Worm (Caenorhabditis elegans) whole organism, young adult: ENCODE measurements around the gene nhr-255.

Experiments
- B0035.1 ChIP-seq: sonication (generic microtip); optimal IDR thresholded peaks from 2 replicates; lab custom pipeline; 2016; ENCODE audit warnings: missing genetic modification characterization, mild to moderate bottlenecking, missing compliant biosample characterization, missing genotype, missing genetic modification reagents
- B0261.1 ChIP-seq: sonication (generic microtip); optimal IDR thresholded peaks from 2 replicates; lab custom pipeline; 2016; ENCODE audit warnings: mild to moderate bottlenecking, missing genetic modification characterization, moderate library complexity, missing compliant biosample characterization
- D2030.7 ChIP-seq: fragments of 200-800 bp; sonication (Bioruptor generic); IDR thresholded peaks from 2 replicates; pipeline ENCODE4 v1.3.6; 2022; ENCODE audit warnings: missing genetic modification reagents, missing genetic modification characterization, missing compliant biosample characterization
- F23B12.7 ChIP-seq: sonication (generic microtip); optimal IDR thresholded peaks from 2 replicates; lab custom pipeline; 2017; ENCODE audit warnings: missing genetic modification characterization, mild to moderate bottlenecking, missing compliant biosample characterization, antibody characterized with exemption, moderate library complexity; ENCODE audit not compliant: insufficient read depth
- F49E8.2 ChIP-seq: sonication (generic microtip); optimal IDR thresholded peaks from 3 replicates; lab custom pipeline; 2017; ENCODE audit warnings: missing genetic modification characterization, mild to moderate bottlenecking, missing compliant biosample characterization, antibody characterized with exemption, moderate library complexity; ENCODE audit not compliant: insufficient read depth
- K11D2.4 ChIP-seq: fragments of 200-800 bp; sonication (Bioruptor generic); IDR thresholded peaks from 2 replicates; pipeline ENCODE4 v1.3.6; 2022; ENCODE audit warnings: missing genetic modification reagents, missing genetic modification characterization, missing compliant biosample characterization
- T07F8.4 ChIP-seq: sonication (generic microtip); optimal IDR thresholded peaks from 2 replicates; lab custom pipeline; 2016; ENCODE audit warnings: mild to moderate bottlenecking, missing genetic modification characterization, moderate library complexity, missing compliant biosample characterization
- T26A5.8 ChIP-seq: sonication (generic microtip); optimal IDR thresholded peaks from 2 replicates; lab custom pipeline; 2016; ENCODE audit warnings: missing genetic modification characterization, missing compliant biosample characterization
- Y56A3A.18 ChIP-seq: fragments of 200-800 bp; sonication (Bioruptor generic); IDR thresholded peaks from 2 replicates; pipeline ENCODE4 v1.3.6; 2022; ENCODE audit warnings: missing genetic modification reagents, missing genetic modification characterization, missing compliant biosample characterization
- attf-5 ChIP-seq: fragments of 200-800 bp; sonication (Bioruptor generic); optimal IDR thresholded peaks from 2 replicates; lab custom pipeline; 2018; ENCODE audit warnings: mild to moderate bottlenecking, missing genetic modification characterization, missing compliant biosample characterization
- attf-6 ChIP-seq: fragments of 200-800 bp; sonication (Bioruptor generic); IDR thresholded peaks from 2 replicates; pipeline ENCODE4 v1.3.6; 2022; ENCODE audit warnings: missing genetic modification reagents, missing genetic modification characterization, missing compliant biosample characterization
- ceh-27 ChIP-seq: fragments of 200-800 bp; sonication (Bioruptor generic); optimal IDR thresholded peaks from 2 replicates; lab custom pipeline; 2018; ENCODE audit warnings: mild to moderate bottlenecking, missing genetic modification characterization, moderate library complexity, missing compliant biosample characterization
- ceh-40 ChIP-seq: fragments of 200-800 bp; sonication (Bioruptor generic); IDR thresholded peaks from 2 replicates; pipeline ENCODE4 v1.3.6; 2022; ENCODE audit warnings: missing genetic modification characterization, missing compliant biosample characterization
- die-1 ChIP-seq: sonication (generic microtip); optimal IDR thresholded peaks from 2 replicates; lab custom pipeline; 2016; ENCODE audit warnings: missing genotype, mild to moderate bottlenecking, missing genetic modification characterization, missing compliant biosample characterization
- dox-1 ChIP-seq: fragments of 200-800 bp; sonication (Bioruptor generic); IDR thresholded peaks from 2 replicates; pipeline ENCODE4 v1.3.6; 2022; ENCODE audit warnings: missing genetic modification reagents, missing genetic modification characterization, missing compliant biosample characterization
- egl-44 ChIP-seq: fragments of 200-800 bp; sonication (Bioruptor generic); IDR thresholded peaks from 2 replicates; pipeline ENCODE4 v1.3.6; 2022; ENCODE audit warnings: missing genetic modification reagents, missing genetic modification characterization, missing compliant biosample characterization
- egrh-3 ChIP-seq: fragments of 200-800 bp; sonication (Bioruptor generic); IDR thresholded peaks from 2 replicates; pipeline ENCODE4 v1.3.6; 2022; ENCODE audit warnings: missing genetic modification reagents, missing genetic modification characterization, missing compliant biosample characterization
- gei-17 ChIP-seq: fragments of 200-800 bp; sonication (Bioruptor generic); optimal IDR thresholded peaks from 2 replicates; lab custom pipeline; 2018; ENCODE audit warnings: mild to moderate bottlenecking, missing genetic modification characterization, missing compliant biosample characterization
- hmg-20 ChIP-seq: fragments of 200-800 bp; sonication (Bioruptor generic); IDR thresholded peaks from 2 replicates; pipeline ENCODE4 v1.3.6; 2022; ENCODE audit warnings: missing genetic modification reagents, missing genetic modification characterization, missing compliant biosample characterization
- let-607 ChIP-seq, 2 experiments: fragments of 200-800 bp in 1 of 2; sonication (Bioruptor generic) in 1 of 2; sonication (generic microtip) in 1 of 2; optimal IDR thresholded peaks; 2 replicates each; lab custom pipeline; 2016 to 2018; ENCODE audit warnings: mild to moderate bottlenecking in 2 of 2, missing compliant biosample characterization in 2 of 2, missing genetic modification characterization in 2 of 2, moderate library complexity in 2 of 2, missing genotype in 1 of 2
- lin-26 ChIP-seq: fragments of 200-800 bp; sonication (Bioruptor generic); IDR thresholded peaks from 2 replicates; pipeline ENCODE4 v1.3.6; 2022; ENCODE audit warnings: missing genetic modification reagents, missing genetic modification characterization, missing compliant biosample characterization
- lin-40 ChIP-seq: sonication (generic microtip); optimal IDR thresholded peaks from 2 replicates; lab custom pipeline; 2016; ENCODE audit warnings: missing genetic modification characterization, mild to moderate bottlenecking, missing compliant biosample characterization, missing genotype, missing genetic modification reagents
- lir-1 ChIP-seq: fragments of 200-800 bp; sonication (Bioruptor generic); conservative IDR thresholded peaks from 2 replicates; pipeline ENCODE4 v1.3.6; 2022; ENCODE audit warnings: missing genetic modification reagents, missing genetic modification characterization, missing compliant biosample characterization
- lsl-1 ChIP-seq: fragments of 200-800 bp; sonication (Bioruptor generic); optimal IDR thresholded peaks from 2 replicates; lab custom pipeline; 2018; ENCODE audit warnings: mild to moderate bottlenecking, missing genetic modification characterization, moderate library complexity, missing compliant biosample characterization
- madf-6 ChIP-seq: fragments of 200-800 bp; sonication (Bioruptor generic); IDR thresholded peaks from 2 replicates; pipeline ENCODE4 v1.3.6; 2022; ENCODE audit warnings: missing genetic modification reagents, missing genetic modification characterization, missing compliant biosample characterization
- mcd-1 ChIP-seq: fragments of 200-800 bp; sonication (Bioruptor generic); IDR thresholded peaks from 2 replicates; pipeline ENCODE4 v1.3.6; 2022; ENCODE audit warnings: missing genetic modification reagents, missing genetic modification characterization, missing compliant biosample characterization
- nfyb-1 ChIP-seq: fragments of 200-800 bp; sonication (Bioruptor generic); IDR thresholded peaks from 2 replicates; pipeline ENCODE4 v1.3.6; 2022; ENCODE audit warnings: missing genetic modification reagents, missing genetic modification characterization, missing compliant biosample characterization
- nhr-179 ChIP-seq: sonication (generic microtip); optimal IDR thresholded peaks from 2 replicates; lab custom pipeline; 2016; ENCODE audit warnings: mild to moderate bottlenecking, missing genetic modification characterization, missing compliant biosample characterization
- nhr-90 ChIP-seq: sonication (generic microtip); optimal IDR thresholded peaks from 2 replicates; lab custom pipeline; 2016; ENCODE audit warnings: missing genotype, mild to moderate bottlenecking, missing genetic modification characterization, missing compliant biosample characterization
- pbrm-1 ChIP-seq: fragments of 200-800 bp; sonication (Bioruptor generic); IDR thresholded peaks from 2 replicates; pipeline ENCODE4 v1.3.6; 2022; ENCODE audit warnings: missing genetic modification reagents, missing genetic modification characterization, missing compliant biosample characterization
- rec-8 ChIP-seq, 2 experiments: sonication (generic microtip); optimal IDR thresholded peaks; 2 replicates each; lab custom pipeline; 2016; ENCODE audit warnings: mild to moderate bottlenecking in 2 of 2, missing genetic modification characterization in 2 of 2, missing genetic modification reagents in 2 of 2, missing genotype in 2 of 2, missing biosample characterization in 1 of 2, missing compliant biosample characterization in 1 of 2, moderate library complexity in 1 of 2
- rpc-1 ChIP-seq, 2 experiments: fragments of 150-350 bp in 1 of 2; sonication (generic microtip) in 1 of 2; optimal IDR thresholded peaks; 2 replicates each; lab custom pipeline; 2014 to 2018; ENCODE audit warnings: missing biosample characterization in 1 of 2, missing genetic modification characterization in 1 of 2, missing genetic modification reagents in 1 of 2, missing genotype in 1 of 2
- snpc-1.1 ChIP-seq: sonication (generic microtip); optimal IDR thresholded peaks from 2 replicates; lab custom pipeline; 2017; ENCODE audit warnings: missing genetic modification characterization, mild to moderate bottlenecking, missing compliant biosample characterization, antibody characterized with exemption, moderate library complexity, missing genotype, missing genetic modification reagents; ENCODE audit not compliant: insufficient read depth
- snpc-1.3 ChIP-seq: sonication (generic microtip); optimal IDR thresholded peaks from 2 replicates; lab custom pipeline; 2017; ENCODE audit warnings: missing genetic modification characterization, mild to moderate bottlenecking, missing compliant biosample characterization, antibody characterized with exemption, moderate library complexity, missing genotype, missing genetic modification reagents; ENCODE audit not compliant: insufficient read depth
- snpc-3.4 ChIP-seq: sonication (generic microtip); optimal IDR thresholded peaks from 2 replicates; lab custom pipeline; 2017; ENCODE audit warnings: missing genetic modification characterization, mild to moderate bottlenecking, missing compliant biosample characterization, antibody characterized with exemption, moderate library complexity, missing genotype, missing genetic modification reagents
- snpc-4 ChIP-seq, 5 experiments: fragments of 150-350 bp in 1 of 5; sonication (generic microtip) in 4 of 5; optimal IDR thresholded peaks; 2 replicates each; lab custom pipeline; 2014 to 2018; ENCODE audit warnings: missing genetic modification characterization in 5 of 5, missing biosample characterization in 3 of 5, antibody characterized with exemption in 2 of 5, mild to moderate bottlenecking in 2 of 5, missing compliant biosample characterization in 2 of 5, missing genotype in 2 of 5, moderate library complexity in 2 of 5, missing genetic modification reagents in 1 of 5
- sptf-2 ChIP-seq: fragments of 200-800 bp; sonication (Bioruptor generic); optimal IDR thresholded peaks from 2 replicates; lab custom pipeline; 2018; ENCODE audit warnings: mild to moderate bottlenecking, missing genetic modification characterization, missing compliant biosample characterization
- tbp1 ChIP-seq: fragments of 200-800 bp; sonication (Bioruptor generic); optimal IDR thresholded peaks from 2 replicates; lab custom pipeline; 2018; ENCODE audit warnings: mild to moderate bottlenecking, missing genetic modification characterization, missing compliant biosample characterization
- xnd-1 ChIP-seq: sonication (generic microtip); optimal IDR thresholded peaks from 2 replicates; lab custom pipeline; 2016; ENCODE audit warnings: missing genotype, missing genetic modification reagents, missing genetic modification characterization, missing compliant biosample characterization
- zfh-2 ChIP-seq: fragments of 200-800 bp; sonication (Bioruptor generic); conservative IDR thresholded peaks from 2 replicates; pipeline ENCODE4 v1.3.6; 2022; ENCODE audit warnings: missing genetic modification reagents, missing genetic modification characterization, missing compliant biosample characterization
- zim-3 ChIP-seq: sonication (generic microtip); optimal IDR thresholded peaks from 2 replicates; lab custom pipeline; 2017; ENCODE audit warnings: mild to moderate bottlenecking, missing genetic modification characterization, moderate library complexity, missing compliant biosample characterization
- ztf-18 ChIP-seq: sonication (generic microtip); optimal IDR thresholded peaks from 2 replicates; lab custom pipeline; 2016; ENCODE audit warnings: missing genotype, mild to moderate bottlenecking, missing genetic modification characterization, missing compliant biosample characterization
- ztf-28 ChIP-seq: fragments of 200-800 bp; sonication (Bioruptor generic); IDR thresholded peaks from 2 replicates; pipeline ENCODE4 v1.3.6; 2022; ENCODE audit warnings: missing genetic modification reagents, missing genetic modification characterization, missing compliant biosample characterization
- ztf-6 ChIP-seq: fragments of 200-800 bp; sonication (Bioruptor generic); IDR thresholded peaks from 2 replicates; pipeline ENCODE4 v1.3.6; 2022; ENCODE audit warnings: missing genetic modification reagents, missing genetic modification characterization, missing compliant biosample characterization

The nhr-255 gene

DNA sequence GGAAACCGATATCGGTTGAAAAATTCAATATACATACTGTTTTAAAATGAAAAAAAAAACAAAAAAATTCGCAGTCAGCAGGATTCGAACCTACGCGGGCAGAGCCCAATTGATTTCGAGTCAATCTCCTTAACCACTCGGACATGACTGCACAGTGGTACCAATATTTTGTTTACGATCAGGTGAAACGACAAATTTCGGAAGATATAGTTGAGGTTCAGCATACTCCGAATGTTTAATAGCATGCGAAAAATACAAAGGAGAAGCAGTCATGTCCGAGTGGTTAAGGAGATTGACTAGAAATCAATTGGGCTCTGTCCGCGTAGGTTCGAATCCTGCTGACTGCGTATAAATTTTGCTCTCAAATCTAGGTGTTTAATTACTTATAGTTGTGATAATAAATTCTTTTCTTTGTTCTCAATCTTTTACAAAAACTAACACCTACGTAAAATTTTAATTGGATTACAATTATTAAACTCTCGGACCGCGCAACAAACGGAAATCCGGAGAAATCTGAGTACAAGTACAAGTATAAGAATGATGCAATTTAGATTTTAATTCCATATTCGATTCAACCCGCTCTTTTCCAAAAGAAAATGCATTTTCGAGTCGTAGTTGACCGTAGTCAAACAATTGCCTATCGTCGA lies 31.0 kb downstream of the nhr-255 start, which contains the start of gene Y7A5A.13 (continued):
- 0 out of 2 replicates have a peak, but pooled peaks have one; percentile 46 for TF ChIP-seq Y56A3A.18
- TF ChIP-seq nhr-90 (tag; lab: Kevin White, UChicago) = peak; percentile 58
- TF ChIP-seq snpc-1.1 (tag; lab: Kevin White, UChicago) = peak; percentile 62
- TF ChIP-seq tbp1 (GFP tag; lab: Kevin White, UChicago) = peak; percentile 90
- TF ChIP-seq snpc-1.3 (tag; lab: Kevin White, UChicago) = peak; percentile 21
- TF ChIP-seq attf-5 (GFP tag; lab: Kevin White, UChicago) = peak; percentile 21
- TF ChIP-seq zfh-2 (GFP tag; lab: Robert Waterston, UW) = no peak
- peak; percentile 83 for TF ChIP-seq D2030.7 (GFP tag; lab: Robert Waterston, UW)
- no peak for TF ChIP-seq lir-1 (GFP tag; lab: Robert Waterston, UW)
- TF ChIP-seq dox-1 (GFP tag; lab: Robert Waterston, UW) = peak; percentile 64
- TF ChIP-seq ceh-40 (GFP tag; lab: Robert Waterston, UW) = peak; percentile 62; the same call in 1 of the 2 replicates
- TF ChIP-seq T07F8.4 (tag; lab: Kevin White, UChicago) = peak; percentile 13
- no peak; the same call in 1 of the 2 replicates for TF ChIP-seq egrh-3 (GFP tag; lab: Robert Waterston, UW)
- peak; percentile 41; the same call in 1 of the 2 replicates for TF ChIP-seq egl-44 (GFP tag; lab: Robert Waterston, UW)
- TF ChIP-seq lsl-1 (GFP tag; lab: Kevin White, UChicago) = no peak
- TF ChIP-seq attf-6 = 0 out of 2 replicates have a peak, but pooled peaks have one; percentile 35
- no peak for TF ChIP-seq lin-40 (tag; lab: Kevin White, UChicago)
- no peak for TF ChIP-seq nhr-179
- TF ChIP-seq ceh-27 (GFP tag; lab: Kevin White, UChicago) = peak; percentile 21
- TF ChIP-seq B0035.1 (tag; lab: Kevin White, UChicago) = peak; percentile 6
- TF ChIP-seq let-607 (tag; optimal IDR thresholded peaks at IDR 0.05; lab: Kevin White, UChicago) = peak in 1 of 2 experiments; percentile 52
- peak; percentile 21 for TF ChIP-seq snpc-3.4 (tag; lab: Kevin White, UChicago)
- peak; percentile 28 to 49 for TF ChIP-seq rec-8 (tag; optimal IDR thresholded peaks at IDR 0.05; lab: Kevin White, UChicago)
- TF ChIP-seq pbrm-1 (GFP tag; lab: Robert Waterston, UW) = peak; percentile 74
- TF ChIP-seq ztf-18 (tag; lab: Kevin White, UChicago) = peak; percentile 38
- TF ChIP-seq madf-6 (GFP tag; lab: Robert Waterston, UW) = peak; percentile 45; the same call in 1 of the 2 replicates
- peak; percentile 78 for TF ChIP-seq die-1 (tag; lab: Kevin White, UChicago)
- TF ChIP-seq sptf-2 (GFP tag; lab: Kevin White, UChicago) = no peak
- no peak for TF ChIP-seq ztf-6 (GFP tag; lab: Robert Waterston, UW)
- peak; percentile 57; the same call in 1 of the 2 replicates for TF ChIP-seq hmg-20 (GFP tag; lab: Robert Waterston, UW)
- TF ChIP-seq gei-17 (GFP tag; lab: Kevin White, UChicago) = no peak
- peak; percentile 51 for TF ChIP-seq snpc-4 (GFP tag; optimal IDR thresholded peaks at IDR 0.05; lab: Kevin White, UChicago)
- peak in 3 of 4 experiments; percentile 62 to 78 (median 68) for TF ChIP-seq snpc-4 (tag; optimal IDR thresholded peaks at IDR 0.05; lab: Kevin White, UChicago)
- no peak for TF ChIP-seq ztf-28 (GFP tag; lab: Robert Waterston, UW)
- TF ChIP-seq K11D2.4 (GFP tag; lab: Robert Waterston, UW) = 0 out of 2 replicates have a peak, but pooled peaks have one; percentile 27
- TF ChIP-seq F49E8.2 (tag; lab: Kevin White, UChicago) = no peak
- TF ChIP-seq nfyb-1 = peak; percentile 73
- peak; percentile 82 for TF ChIP-seq lin-26 (GFP tag; lab: Robert Waterston, UW)
- no peak for TF ChIP-seq T26A5.8 (tag; lab: Kevin White, UChicago)
- TF ChIP-seq B0261.1 (tag; lab: Kevin White, UChicago) = peak; percentile 88
- TF ChIP-seq F23B12.7 = no peak
- no peak for TF ChIP-seq xnd-1 (tag; lab: Kevin White, UChicago)
- peak; percentile 82 for TF ChIP-seq rpc-1 (optimal IDR thresholded peaks at IDR 0.05; lab: Kevin White, UChicago)
- TF ChIP-seq rpc-1 (tag; optimal IDR thresholded peaks at IDR 0.05; lab: Kevin White, UChicago) = peak; percentile 90
- peak; percentile 33; the same call in 1 of the 2 replicates for TF ChIP-seq mcd-1 (GFP tag; lab: Robert Waterston, UW)
- TF ChIP-seq zim-3 = peak; percentile 15
